Fruit fly (Drosophila melanogaster) whole organism, embryonic: ENCODE data around the gene CG2247.

Source experiments
- Bdp1 ChIP-seq: fragments of 200-800 bp; sonication (Bioruptor generic); optimal IDR thresholded peaks from 3 replicates; lab custom pipeline; 2016; ENCODE audit warnings: missing biosample characterization, missing genetic modification characterization
- Bteb2 ChIP-seq: fragments of 200-800 bp; sonication (Bioruptor generic); optimal IDR thresholded peaks from 2 replicates; lab custom pipeline; 2016; ENCODE audit warnings: missing biosample characterization, missing genetic modification characterization
- C15 ChIP-seq: fragments of 200-800 bp; sonication (Bioruptor generic); IDR thresholded peaks from 3 replicates; pipeline ENCODE4 v1.3.6; 2022; ENCODE audit warnings: missing biosample characterization, missing genetic modification characterization
- CG10431 ChIP-seq: fragments of 200-800 bp; sonication (Bioruptor generic); optimal IDR thresholded peaks from 3 replicates; lab custom pipeline; 2018; ENCODE audit warnings: missing biosample characterization, mild to moderate bottlenecking, missing genetic modification characterization
- CG11085 ChIP-seq: fragments of 200-800 bp; sonication (Bioruptor generic); IDR thresholded peaks from 2 replicates; pipeline ENCODE4 v1.3.6; 2022; ENCODE audit warnings: missing biosample characterization, missing genetic modification characterization
- CG11456 ChIP-seq: fragments of 200-800 bp; sonication (Bioruptor generic); IDR thresholded peaks from 3 replicates; pipeline ENCODE4 v1.3.6; 2022; ENCODE audit warnings: missing biosample characterization, missing genetic modification characterization
- CG12391 ChIP-seq: fragments of 200-800 bp; sonication (Bioruptor generic); optimal IDR thresholded peaks from 3 replicates; lab custom pipeline; 2018; ENCODE audit warnings: missing biosample characterization, mild to moderate bottlenecking, missing genetic modification characterization, moderate library complexity
- CG12942 ChIP-seq: fragments of 200-800 bp; sonication (Bioruptor generic); optimal IDR thresholded peaks from 3 replicates; lab custom pipeline; 2016; ENCODE audit warnings: missing biosample characterization, missing genetic modification characterization
- CG13424 ChIP-seq: fragments of 200-800 bp; sonication (Bioruptor generic); optimal IDR thresholded peaks from 2 replicates; lab custom pipeline; 2019; ENCODE audit warnings: missing biosample characterization, mild to moderate bottlenecking, missing genetic modification characterization, moderate library complexity
- CG14441 ChIP-seq: fragments of 200-800 bp; sonication (Bioruptor generic); IDR thresholded peaks from 2 replicates; pipeline ENCODE4 v1.3.6; 2022; ENCODE audit warnings: missing biosample characterization, missing genetic modification characterization
- CG1529 ChIP-seq: fragments of 200-800 bp; sonication (Bioruptor generic); optimal IDR thresholded peaks from 3 replicates; lab custom pipeline; 2018; ENCODE audit warnings: missing biosample characterization, missing genetic modification characterization
- CG17359 ChIP-seq: fragments of 200-800 bp; sonication (Bioruptor generic); optimal IDR thresholded peaks from 3 replicates; lab custom pipeline; 2018; ENCODE audit warnings: missing biosample characterization, mild to moderate bottlenecking, missing genetic modification characterization, moderate library complexity
- CG17912 ChIP-seq: fragments of 200-800 bp; sonication (Bioruptor generic); optimal IDR thresholded peaks from 2 replicates; lab custom pipeline; 2018; ENCODE audit warnings: missing biosample characterization, mild to moderate bottlenecking, missing genetic modification characterization
- CG30403 ChIP-seq: fragments of 200-800 bp; sonication (Bioruptor generic); optimal IDR thresholded peaks from 3 replicates; lab custom pipeline; 2016; ENCODE audit warnings: missing biosample characterization, missing genetic modification characterization
- CG3847 ChIP-seq: fragments of 200-800 bp; sonication (Bioruptor generic); IDR thresholded peaks from 2 replicates; pipeline ENCODE4 v1.3.6; 2022; ENCODE audit warnings: missing biosample characterization, missing genetic modification characterization
- CG4282 ChIP-seq: fragments of 200-800 bp; sonication (Bioruptor generic); optimal IDR thresholded peaks from 2 replicates; lab custom pipeline; 2016; ENCODE audit warnings: missing biosample characterization, missing genetic modification characterization
- CG4404 ChIP-seq: fragments of 200-800 bp; sonication (Bioruptor generic); IDR thresholded peaks from 2 replicates; pipeline ENCODE4 v1.3.6; 2022; ENCODE audit warnings: missing biosample characterization, missing genetic modification characterization
- CG4820 ChIP-seq: fragments of 200-800 bp; sonication (Bioruptor generic); optimal IDR thresholded peaks from 3 replicates; lab custom pipeline; 2016; ENCODE audit warnings: missing biosample characterization, missing genetic modification characterization
- CG5953 ChIP-seq: fragments of 200-800 bp; sonication (Bioruptor generic); IDR thresholded peaks from 2 replicates; pipeline ENCODE4 v1.3.6; 2022; ENCODE audit warnings: missing biosample characterization, missing genetic modification characterization
- CG6689 ChIP-seq: fragments of 200-800 bp; sonication (Bioruptor generic); IDR thresholded peaks from 2 replicates; pipeline ENCODE4 v1.3.6; 2022; ENCODE audit warnings: missing biosample characterization, missing genetic modification characterization
- CG6854 ChIP-seq: fragments of 200-800 bp; sonication (Bioruptor generic); optimal IDR thresholded peaks from 3 replicates; lab custom pipeline; 2017; ENCODE audit warnings: missing biosample characterization, mild to moderate bottlenecking, missing genetic modification characterization
- Drgx ChIP-seq: fragments of 200-800 bp; sonication (Bioruptor generic); IDR thresholded peaks from 2 replicates; pipeline ENCODE4 v1.3.6; 2022; ENCODE audit warnings: missing biosample characterization, missing genetic modification characterization
- Kr ChIP-seq: fragments of 200-800 bp; sonication (Bioruptor generic); optimal IDR thresholded peaks from 2 replicates; lab custom pipeline; 2017; ENCODE audit warnings: missing biosample characterization, mild to moderate bottlenecking, missing genetic modification characterization
- MESR4 ChIP-seq: fragments of 200-800 bp; sonication (Bioruptor generic); optimal IDR thresholded peaks from 2 replicates; lab custom pipeline; 2018; ENCODE audit warnings: missing biosample characterization, mild to moderate bottlenecking, missing genetic modification characterization, moderate library complexity
- Mad ChIP-seq: fragments of 200-800 bp; sonication (Bioruptor generic); optimal IDR thresholded peaks from 2 replicates; lab custom pipeline; 2016; ENCODE audit warnings: missing biosample characterization, missing genetic modification characterization
- Mrtf ChIP-seq: fragments of 200-800 bp; sonication (Bioruptor generic); IDR thresholded peaks from 3 replicates; pipeline ENCODE4 v1.3.6; 2022; ENCODE audit warnings: missing biosample characterization, missing genetic modification characterization
- Rx ChIP-seq: fragments of 200-800 bp; sonication (Bioruptor generic); IDR thresholded peaks from 2 replicates; pipeline ENCODE4 v1.3.6; 2022; ENCODE audit warnings: missing biosample characterization, missing genetic modification characterization
- Usf ChIP-seq: fragments of 200-800 bp; sonication (Bioruptor generic); optimal IDR thresholded peaks from 2 replicates; lab custom pipeline; 2017; ENCODE audit warnings: missing genotype, missing biosample characterization, missing genetic modification characterization
- bcd ChIP-seq: fragments of 200-800 bp; sonication (Bioruptor generic); optimal IDR thresholded peaks from 2 replicates; lab custom pipeline; 2017; ENCODE audit warnings: missing biosample characterization, mild to moderate bottlenecking, missing genetic modification characterization
- cg ChIP-seq: fragments of 200-800 bp; sonication (Bioruptor generic); optimal IDR thresholded peaks from 3 replicates; lab custom pipeline; 2019; ENCODE audit warnings: missing biosample characterization, mild to moderate bottlenecking, missing genetic modification characterization, moderate library complexity
- chm ChIP-seq: fragments of 200-800 bp; sonication (Bioruptor generic); IDR thresholded peaks from 2 replicates; pipeline ENCODE4 v1.3.6; 2022; ENCODE audit warnings: missing biosample characterization, missing genetic modification characterization
- corto ChIP-seq: fragments of 200-800 bp; sonication (Bioruptor generic); optimal IDR thresholded peaks from 2 replicates; lab custom pipeline; 2016; ENCODE audit warnings: missing biosample characterization, mild to moderate bottlenecking, missing genetic modification characterization, moderate library complexity
- croc ChIP-seq: fragments of 200-800 bp; sonication (Bioruptor generic); conservative IDR thresholded peaks from 3 replicates; pipeline ENCODE4 v1.3.6; 2022; ENCODE audit warnings: missing biosample characterization, missing genetic modification characterization
- crol ChIP-seq: fragments of 200-800 bp; sonication (Bioruptor generic); IDR thresholded peaks from 2 replicates; pipeline ENCODE4 v1.3.6; 2022; ENCODE audit warnings: missing biosample characterization, missing genetic modification characterization
- esg ChIP-seq: fragments of 200-800 bp; sonication (Bioruptor generic); conservative IDR thresholded peaks from 2 replicates; pipeline ENCODE4 v1.3.6; 2022; ENCODE audit warnings: missing biosample characterization, missing genetic modification characterization
- fu2 ChIP-seq: fragments of 200-800 bp; sonication (Bioruptor generic); optimal IDR thresholded peaks from 2 replicates; lab custom pipeline; 2016; ENCODE audit warnings: missing biosample characterization, missing genetic modification characterization
- gcm2 ChIP-seq: fragments of 200-800 bp; sonication (Bioruptor generic); optimal IDR thresholded peaks from 2 replicates; lab custom pipeline; 2016; ENCODE audit warnings: missing biosample characterization, missing genetic modification characterization
- gsb-n ChIP-seq: fragments of 200-800 bp; sonication (Bioruptor generic); optimal IDR thresholded peaks from 3 replicates; lab custom pipeline; 2018; ENCODE audit warnings: missing biosample characterization, mild to moderate bottlenecking, missing genetic modification characterization
- h ChIP-seq: fragments of >200 bp; optimal IDR thresholded peaks from 2 replicates; lab custom pipeline; 2017
- her ChIP-seq: fragments of 200-800 bp; sonication (Bioruptor generic); optimal IDR thresholded peaks from 2 replicates; lab custom pipeline; 2016; ENCODE audit warnings: missing biosample characterization, missing genetic modification characterization
- ind ChIP-seq: fragments of 200-800 bp; sonication (Bioruptor generic); optimal IDR thresholded peaks from 3 replicates; lab custom pipeline; 2016; ENCODE audit warnings: missing biosample characterization, missing genetic modification characterization
- inv ChIP-seq: fragments of 200-800 bp; sonication (Bioruptor generic); IDR thresholded peaks from 2 replicates; pipeline ENCODE4 v1.3.6; 2022; ENCODE audit warnings: missing biosample characterization, missing genetic modification characterization; ENCODE audit not compliant: partially characterized antibody
- jumu ChIP-seq: fragments of 200-800 bp; sonication (Bioruptor generic); optimal IDR thresholded peaks from 3 replicates; lab custom pipeline; 2016; ENCODE audit warnings: missing biosample characterization, missing genetic modification characterization
- klu ChIP-seq: fragments of 200-800 bp; sonication (Bioruptor generic); IDR thresholded peaks from 2 replicates; pipeline ENCODE4 v1.3.6; 2022; ENCODE audit warnings: missing biosample characterization, missing genetic modification characterization
- mam ChIP-seq: fragments of 200-800 bp; sonication (Bioruptor generic); optimal IDR thresholded peaks from 3 replicates; lab custom pipeline; 2016; ENCODE audit warnings: missing biosample characterization, missing genetic modification characterization
- nom ChIP-seq: fragments of 200-800 bp; sonication (Bioruptor generic); optimal IDR thresholded peaks from 2 replicates; lab custom pipeline; 2017; ENCODE audit warnings: missing biosample characterization, missing genetic modification characterization, mild to moderate bottlenecking, moderate library complexity, missing genetic modification reagents
- pho ChIP-seq: fragments of 200-800 bp; sonication (Bioruptor generic); optimal IDR thresholded peaks from 2 replicates; lab custom pipeline; 2016; ENCODE audit warnings: missing biosample characterization, missing genetic modification characterization
- phol ChIP-seq: fragments of 200-800 bp; sonication (Bioruptor generic); optimal IDR thresholded peaks from 3 replicates; lab custom pipeline; 2018; ENCODE audit warnings: missing biosample characterization, mild to moderate bottlenecking, missing genetic modification characterization, moderate library complexity
- pum ChIP-seq: fragments of 200-800 bp; sonication (Bioruptor generic); optimal IDR thresholded peaks from 2 replicates; lab custom pipeline; 2016; ENCODE audit warnings: missing biosample characterization, missing genetic modification characterization
- sens-2 ChIP-seq: fragments of 200-800 bp; sonication (Bioruptor generic); IDR thresholded peaks from 2 replicates; pipeline ENCODE4 v1.3.6; 2022; ENCODE audit warnings: missing biosample characterization, missing genetic modification characterization
- slou ChIP-seq: fragments of 200-800 bp; sonication (Bioruptor generic); optimal IDR thresholded peaks from 3 replicates; lab custom pipeline; 2016; ENCODE audit warnings: missing biosample characterization, missing genetic modification characterization
- sug ChIP-seq: fragments of 200-800 bp; optimal IDR thresholded peaks from 2 replicates; lab custom pipeline; 2019; ENCODE audit warnings: missing biosample characterization, mild to moderate bottlenecking, missing genetic modification characterization, moderate library complexity
- tgo ChIP-seq: fragments of 200-800 bp; sonication (Bioruptor generic); IDR thresholded peaks from 3 replicates; pipeline ENCODE4 v1.3.6; 2022; ENCODE audit warnings: missing biosample characterization, missing genetic modification characterization

The CG2247 gene

dm6 chrX:11576540-11576939, 34.9 kb downstream of the CG2247 start, which contains the start of gene CG11695 (continued):
- TF ChIP-seq pho = peak; percentile 35
- peak; percentile 78 for TF ChIP-seq CG3847 (GFP tag; lab: Robert Waterston, UW)
- peak; percentile 73 for TF ChIP-seq CG30403 (GFP tag; lab: Kevin White, UChicago)
- TF ChIP-seq Usf (GFP tag; lab: Kevin White, UChicago) = no peak
- TF ChIP-seq fu2 (GFP tag; lab: Kevin White, UChicago) = peak; percentile 26
- TF ChIP-seq CG1529 (GFP tag; lab: Kevin White, UChicago) = no peak
- peak; percentile 44 for TF ChIP-seq gsb-n (tag; lab: Kevin White, UChicago)
- TF ChIP-seq nom = peak; percentile 67
- peak; percentile 9 for TF ChIP-seq CG10431 (GFP tag; lab: Kevin White, UChicago)
- TF ChIP-seq CG11456 (GFP tag; lab: Robert Waterston, UW) = peak; percentile 59; the same call in 1 of the 3 replicates
- TF ChIP-seq Bteb2 (GFP tag; lab: Kevin White, UChicago) = peak; percentile 4
- TF ChIP-seq pum (GFP tag; lab: Kevin White, UChicago) = peak; percentile 40
- TF ChIP-seq CG4404 (GFP tag; lab: Robert Waterston, UW) = peak; percentile 36; the same call in 1 of the 2 replicates
- TF ChIP-seq her (GFP tag; lab: Kevin White, UChicago) = no peak
- no peak for TF ChIP-seq CG11085 (GFP tag; lab: Robert Waterston, UW)
- TF ChIP-seq Drgx = peak; percentile 49; the same call in 1 of the 2 replicates
- TF ChIP-seq bcd (GFP tag; lab: Kevin White, UChicago) = peak; percentile 45
- TF ChIP-seq CG6689 (GFP tag; lab: Robert Waterston, UW) = peak; percentile 72
- TF ChIP-seq phol (tag; lab: Kevin White, UChicago) = peak; percentile 78
- TF ChIP-seq slou (GFP tag; lab: Kevin White, UChicago) = peak; percentile 60
- TF ChIP-seq CG4820 (GFP tag; lab: Kevin White, UChicago) = peak; percentile 48
- peak; percentile 8 for TF ChIP-seq jumu (GFP tag; lab: Kevin White, UChicago)
- TF ChIP-seq inv (GFP tag; lab: Robert Waterston, UW) = no peak
- peak; percentile 36; the same call in 1 of the 2 replicates for TF ChIP-seq chm (GFP tag; lab: Robert Waterston, UW)
- peak; percentile 65 for TF ChIP-seq Mad (GFP tag; lab: Kevin White, UChicago)
- peak; percentile 45 for TF ChIP-seq CG17359 (tag; lab: Kevin White, UChicago)
- peak; percentile 56 for TF ChIP-seq CG12942 (GFP tag; lab: Kevin White, UChicago)
- no peak for TF ChIP-seq Kr (GFP tag; lab: Kevin White, UChicago)
- no peak for TF ChIP-seq sens-2 (GFP tag; lab: Robert Waterston, UW)
- TF ChIP-seq ind (GFP tag; lab: Kevin White, UChicago) = peak; percentile 68
- TF ChIP-seq sug (tag; lab: Kevin White, UChicago) = peak; percentile 82
- no peak for TF ChIP-seq cg (GFP tag; lab: Kevin White, UChicago)
- TF ChIP-seq mam = peak; percentile 61
- TF ChIP-seq tgo = peak; percentile 57
- TF ChIP-seq crol (GFP tag; lab: Robert Waterston, UW) = no peak
- no peak for TF ChIP-seq CG5953
- no peak for TF ChIP-seq CG17912 (GFP tag; lab: Kevin White, UChicago)
- peak; percentile 34; the same call in 1 of the 2 replicates for TF ChIP-seq klu (GFP tag; lab: Robert Waterston, UW)
- peak; percentile 81 for TF ChIP-seq CG12391 (tag; lab: Kevin White, UChicago)
- no peak for TF ChIP-seq Mrtf (GFP tag; lab: Robert Waterston, UW)
- no peak for TF ChIP-seq C15 (GFP tag; lab: Robert Waterston, UW)
- TF ChIP-seq MESR4 (GFP tag; lab: Kevin White, UChicago) = no peak
- TF ChIP-seq Rx = peak; percentile 46
- TF ChIP-seq corto = no peak
- peak; percentile 78 for TF ChIP-seq CG13424 (tag; lab: Kevin White, UChicago)
- TF ChIP-seq croc (GFP tag; lab: Robert Waterston, UW) = no peak
- no peak for TF ChIP-seq h (lab: Kevin White, UChicago)
- TF ChIP-seq CG4282 (GFP tag; lab: Kevin White, UChicago) = no peak
- no peak for TF ChIP-seq CG6854
- no peak for TF ChIP-seq gcm2 (GFP tag; lab: Kevin White, UChicago)
- TF ChIP-seq Bdp1 = peak; percentile 35
- TF ChIP-seq CG14441 (GFP tag; lab: Robert Waterston, UW) = peak; percentile 48; the same call in 1 of the 2 replicates
- TF ChIP-seq esg (GFP tag; lab: Robert Waterston, UW) = peak; percentile 47; the same call in 1 of the 2 replicates
